Worm (Caenorhabditis elegans): ENCODE measurements around the gene mig-38.
A peak's percentile ranks its signal among the peaks of the same experiment; 100 is the strongest.

mig-38 gene

DNA sequence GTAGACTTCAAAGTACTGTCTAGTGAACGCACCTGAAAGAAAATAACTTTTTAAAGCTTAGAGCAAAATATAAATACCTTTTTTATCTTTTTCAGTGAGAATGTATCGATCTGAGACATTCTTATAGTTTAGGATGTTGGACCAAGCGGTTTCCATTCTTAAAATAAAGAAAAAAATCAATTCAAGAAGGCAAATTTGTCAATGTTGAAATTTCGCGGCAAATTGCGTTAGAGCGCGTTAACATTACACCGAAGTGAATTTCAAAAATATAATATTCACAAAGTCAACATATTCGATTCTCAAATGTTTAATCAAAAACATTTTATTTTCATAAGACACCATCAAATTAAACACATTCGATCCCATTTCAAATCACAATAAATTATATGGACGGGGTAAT, 32.4 kb upstream of the mig-38 start, which contains the start of gene F12F6.7:
Gene F12F6.7 (minus strand): TSS at position 157 of the 400 bp plus-strand sequence.
- TF ChIP-seq efl-1 (GFP tag; optimal IDR thresholded peaks at IDR 0.05) (peak; percentile 5), egrh-3 (GFP tag; IDR thresholded peaks at IDR 0.05) (no peak), hrde-1 (tag; optimal IDR thresholded peaks at IDR 0.05; ENCODE audit: borderline replicate concordance) (peak; percentile 37), F39B2.1 (GFP tag; IDR thresholded peaks at IDR 0.05) (0 out of 2 replicates have a peak, but pooled peaks have one; percentile 35), akir-1 (GFP tag; optimal IDR thresholded peaks at IDR 0.05) (no peak), die-1 (tag; optimal IDR thresholded peaks at IDR 0.05) (no peak)

- TF ChIP-seq ets-4 (GFP tag; optimal IDR thresholded peaks at IDR 0.05) (no peak), mes-4 (tag; optimal IDR thresholded peaks at IDR 0.05) (no peak), F49E8.2 (tag; optimal IDR thresholded peaks at IDR 0.05; ENCODE audit: insufficient read depth) (no peak), xnd-1 (tag; optimal IDR thresholded peaks at IDR 0.05) (no peak), rec-8 (tag; optimal IDR thresholded peaks at IDR 0.05) (no peak), ekl-4 (GFP tag; IDR thresholded peaks at IDR 0.05) (0 out of 2 replicates have a peak, but pooled peaks have one; percentile 11)
These were observed 31.0 kb upstream of the mig-38 start for ce11 chrIV:11563090-11563489.

- TF ChIP-seq aptf-2 (GFP tag; conservative IDR thresholded peaks at IDR 0.05) (no peak), pha-4 (tag; optimal IDR thresholded peaks at IDR 0.05) (no peak), egrh-3 (GFP tag; IDR thresholded peaks at IDR 0.05) (peak; percentile 92), nfyb-1 (GFP tag; IDR thresholded peaks at IDR 0.05) (peak; percentile 17; the same call in 1 of the 2 replicates), mel-28 (tag; optimal IDR thresholded peaks at IDR 0.05; ENCODE audit: borderline replicate concordance) (no peak), F57C9.4 (tag; optimal IDR thresholded peaks at IDR 0.05) (no peak), ztf-18 (tag; optimal IDR thresholded peaks at IDR 0.05) (no peak), ztf-25 (GFP tag; IDR thresholded peaks at IDR 0.05) (no peak), zfh-2 (GFP tag; conservative IDR thresholded peaks at IDR 0.05) (peak; percentile 82), hlh-26 (GFP tag; conservative IDR thresholded peaks at IDR 0.05) (no peak), tbp1 (GFP tag; optimal IDR thresholded peaks at IDR 0.05) (no peak), B0336.3 (GFP tag; IDR thresholded peaks at IDR 0.05) (no peak), Y53G8AR.9 (GFP tag; conservative IDR thresholded peaks at IDR 0.05) (no peak), Y56A3A.18 (GFP tag; IDR thresholded peaks at IDR 0.05) (no peak), ztf-6 (GFP tag; IDR thresholded peaks at IDR 0.05) (no peak), madf-10 (tag; optimal IDR thresholded peaks at IDR 0.05) (no peak), F10E7.11 (tag; optimal IDR thresholded peaks at IDR 0.05) (no peak), egl-44 (GFP tag; IDR thresholded peaks at IDR 0.05) (no peak), snpc-4 (GFP tag; optimal IDR thresholded peaks at IDR 0.05) (no peak), snpc-4 (tag; optimal IDR thresholded peaks at IDR 0.05) (no peak), lin-54 (GFP tag; optimal IDR thresholded peaks at IDR 0.05) (no peak), nhr-80 (tag; optimal IDR thresholded peaks at IDR 0.05) (no peak)
These were observed 29.0 kb upstream of the mig-38 start for ce11 chrIV:11565022-11565421.

- TF ChIP-seq ztf-22 (GFP tag; optimal IDR thresholded peaks at IDR 0.05), result no peak
- TF ChIP-seq hsf-1 (GFP tag; IDR thresholded peaks at IDR 0.05), result no peak
- no peak for TF ChIP-seq F10E7.11 (tag; optimal IDR thresholded peaks at IDR 0.05)
- no peak for TF ChIP-seq Y95B8A.8 (GFP tag; IDR thresholded peaks at IDR 0.05)
- TF ChIP-seq nhr-27 (tag; optimal IDR thresholded peaks at IDR 0.05), result no peak
- TF ChIP-seq rcor-1 (GFP tag; IDR thresholded peaks at IDR 0.05), result peak; percentile 79; the same call in 1 of the 2 replicates
- TF ChIP-seq snpc-3.4 (tag; optimal IDR thresholded peaks at IDR 0.05), result peak; percentile 62
- TF ChIP-seq F57C9.4 (tag; optimal IDR thresholded peaks at IDR 0.05), result no peak
- TF ChIP-seq let-607 (tag; optimal IDR thresholded peaks at IDR 0.05), result peak; percentile 98
- no peak for TF ChIP-seq cebp-1 (GFP tag; IDR thresholded peaks at IDR 0.05)
- peak; percentile 71 for TF ChIP-seq cebp-1 (tag; optimal IDR thresholded peaks at IDR 0.05)
- no peak for TF ChIP-seq sptf-2 (GFP tag; optimal IDR thresholded peaks at IDR 0.05)
- TF ChIP-seq attf-6 (GFP tag; IDR thresholded peaks at IDR 0.05), result no peak
- peak; percentile 95 for TF ChIP-seq hmg-1.2 (GFP tag; IDR thresholded peaks at IDR 0.05)
- TF ChIP-seq akir-1 (GFP tag; optimal IDR thresholded peaks at IDR 0.05), result no peak
These were observed 27.9 kb upstream of the mig-38 start, which contains the start of gene sec-24.1 for ce11 chrIV:11566146-11566545. Gene sec-24.1 (minus strand): TSS chrIV:11566194.
